Worm (Caenorhabditis elegans) whole organism, young adult: Measurements from ENCODE around the gene M163.21.

Experiments
- Y53F4B.3 ChIP-seq: fragments of 200-800 bp; sonication (Bioruptor generic); IDR thresholded peaks from 2 replicates; pipeline ENCODE4 v1.3.6; 2022; ENCODE audit warnings: missing genetic modification reagents, missing genetic modification characterization, missing compliant biosample characterization
- ceh-27 ChIP-seq: fragments of 200-800 bp; sonication (Bioruptor generic); optimal IDR thresholded peaks from 2 replicates; lab custom pipeline; 2018; ENCODE audit warnings: mild to moderate bottlenecking, missing genetic modification characterization, moderate library complexity, missing compliant biosample characterization
- lag-1 ChIP-seq: fragments of 200-800 bp; sonication (Bioruptor generic); IDR thresholded peaks from 2 replicates; pipeline ENCODE4 v1.3.6; 2022; ENCODE audit warnings: missing genetic modification reagents, missing genetic modification characterization, missing compliant biosample characterization
- nhr-80 ChIP-seq: sonication (generic microtip); optimal IDR thresholded peaks from 2 replicates; lab custom pipeline; 2016; ENCODE audit warnings: missing genetic modification characterization, missing compliant biosample characterization
- tbx-9 ChIP-seq: sonication (generic microtip); optimal IDR thresholded peaks from 2 replicates; lab custom pipeline; 2016; ENCODE audit warnings: borderline replicate concordance, missing genetic modification characterization, inconsistent platforms, missing compliant biosample characterization
- xnd-1 ChIP-seq: sonication (generic microtip); optimal IDR thresholded peaks from 2 replicates; lab custom pipeline; 2016; ENCODE audit warnings: missing genotype, missing genetic modification reagents, missing genetic modification characterization, missing compliant biosample characterization
- ztf-26 ChIP-seq: sonication (generic microtip); optimal IDR thresholded peaks from 2 replicates; lab custom pipeline; 2017; ENCODE audit warnings: missing genetic modification characterization, missing compliant biosample characterization

The M163.21 gene

ce11 chrX:14513462-14513861 lies 46.8 kb downstream of the M163.21 start:
- no peak for TF ChIP-seq Y53F4B.3 (GFP tag; lab: Robert Waterston, UW)
- TF ChIP-seq lag-1 (GFP tag; lab: Robert Waterston, UW) = no peak
- no peak for TF ChIP-seq xnd-1 (tag; lab: Kevin White, UChicago)
- TF ChIP-seq, all 124 proteins: peak for 0

DNA sequence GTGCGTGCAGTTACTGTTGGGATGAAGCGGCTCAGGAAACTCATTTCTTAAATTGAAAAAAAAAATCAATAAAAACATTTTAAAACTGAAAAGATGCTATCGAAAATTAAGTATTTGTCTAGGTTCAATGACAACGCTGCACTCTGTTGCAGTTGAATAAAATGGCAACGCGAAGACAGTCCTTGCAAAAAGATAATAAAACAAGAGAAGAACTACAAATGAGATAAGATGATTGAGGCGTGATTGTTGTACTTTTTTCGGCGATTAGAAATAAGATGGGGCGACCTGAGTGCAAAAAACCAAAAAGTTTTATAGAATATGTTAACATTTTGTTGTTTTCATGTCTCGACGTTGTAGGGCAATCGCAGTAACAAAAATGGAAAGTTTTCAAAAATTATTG lies 48.4 kb downstream of the M163.21 start, which contains the start of gene gcsh-1:
gcsh-1 (minus strand) TSS at position 46 of the 400 bp plus-strand sequence.
- TF ChIP-seq ztf-26 (tag; lab: Kevin White, UChicago) (no peak), ceh-27 (GFP tag; lab: Kevin White, UChicago) (no peak), nhr-80 (tag; lab: Kevin White, UChicago) (peak; percentile 66)

ce11 chrX:14516560-14516959 lies 49.9 kb downstream of the M163.21 start, which contains the start of gene D1025.10:
D1025.10 (plus strand) TSS chrX:14516860.
- TF ChIP-seq nhr-80 (tag; lab: Kevin White, UChicago) (peak; percentile 20), tbx-9 (tag; lab: Kevin White, UChicago) (no peak)
